Fruit fly (Drosophila melanogaster): ENCODE results near the gene CG17896.

- TF ChIP-seq N (GFP tag; optimal IDR thresholded peaks at IDR 0.05) (no peak), lola (GFP tag; optimal IDR thresholded peaks at IDR 0.05) (no peak), OdsH (GFP tag; optimal IDR thresholded peaks at IDR 0.05) (no peak), psq (GFP tag; optimal IDR thresholded peaks at IDR 0.05) (no peak), HLH106 (tag; optimal IDR thresholded peaks at IDR 0.05) (no peak), Abd-B (GFP tag; optimal IDR thresholded peaks at IDR 0.05) (no peak), foxo (GFP tag; optimal IDR thresholded peaks at IDR 0.05) (no peak), Myc (optimal IDR thresholded peaks at IDR 0.05) (no peak), jim (GFP tag; optimal IDR thresholded peaks at IDR 0.05) (no peak)
These were observed 22.7 kb downstream of the CG17896 start, which contains the start of gene CG32816 for dm6 chrX:470626-471025.

Data from whole organism, wandering third instar larva.